Worm (Caenorhabditis elegans) whole organism, late embryonic: ENCODE data around the gene srh-135.

ENCODE experiments used
- ceh-19 ChIP-seq: fragments of 200-800 bp; sonication (Bioruptor generic); optimal IDR thresholded peaks from 2 replicates; lab custom pipeline; 2018; ENCODE audit warnings: mild to moderate bottlenecking, missing genetic modification characterization, missing compliant biosample characterization
- ets-4 ChIP-seq: sonication (generic microtip); optimal IDR thresholded peaks from 2 replicates; lab custom pipeline; 2016; ENCODE audit warnings: missing genetic modification characterization, missing compliant biosample characterization
- nfya-1 ChIP-seq: sonication (generic microtip); optimal IDR thresholded peaks from 2 replicates; lab custom pipeline; 2017; ENCODE audit warnings: missing genetic modification characterization, mild to moderate bottlenecking, missing compliant biosample characterization, antibody characterized with exemption, moderate library complexity
- nhr-11 ChIP-seq: fragments of 150-350 bp; optimal IDR thresholded peaks from 2 replicates; lab custom pipeline; 2014; ENCODE audit warnings: missing biosample characterization, missing genetic modification characterization
- pha-4 ChIP-seq: fragments of 150-350 bp; optimal IDR thresholded peaks from 2 replicates; lab custom pipeline; 2018; ENCODE audit warnings: missing biosample characterization, missing genetic modification reagents, missing genetic modification characterization
- tbx-2 ChIP-seq: sonication (generic microtip); optimal IDR thresholded peaks from 2 replicates; lab custom pipeline; 2016; ENCODE audit warnings: missing genetic modification characterization, missing compliant biosample characterization

DNA sequence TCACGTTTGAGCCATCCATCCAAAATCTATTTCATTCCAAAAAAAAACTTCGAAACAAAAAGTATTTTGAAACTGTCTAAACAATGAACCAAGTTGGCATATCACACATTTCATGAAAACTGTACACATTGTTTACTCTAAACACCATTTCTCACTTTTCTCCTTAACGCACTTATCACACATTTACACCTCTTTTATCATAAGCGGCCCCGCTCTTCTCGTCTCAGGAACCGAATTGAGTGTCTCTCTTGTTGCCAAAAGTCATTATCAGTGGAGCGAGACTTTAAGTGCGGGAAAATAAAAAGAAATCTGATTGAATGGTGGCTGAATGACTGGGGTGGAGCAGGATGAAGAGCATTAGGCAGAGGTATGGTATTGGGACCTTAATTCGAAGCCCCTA lies 4.9 kb upstream of the srh-135 start:
- TF ChIP-seq ceh-19 (GFP tag; lab: Kevin White, UChicago) (no peak), tbx-2 (tag; lab: Kevin White, UChicago) (no peak), ets-4 (no peak), nhr-11 (tag; lab: Kevin White, UChicago) (no peak), nfya-1 (tag; lab: Kevin White, UChicago) (no peak), pha-4 (tag; lab: Kevin White, UChicago) (no peak)
